Worm (Caenorhabditis elegans) whole organism, L4 larva: ENCODE data around the gene ZC21.10.

ENCODE experiments used
- D1046.2 ChIP-seq: fragments of 200-800 bp; sonication (Bioruptor generic); IDR thresholded peaks from 2 replicates; pipeline ENCODE4 v1.3.6; 2022; ENCODE audit warnings: missing genetic modification characterization, missing compliant biosample characterization
- F44E2.7 ChIP-seq: fragments of 200-800 bp; sonication (Bioruptor generic); IDR thresholded peaks from 2 replicates; pipeline ENCODE4 v2.1.2; 2022; ENCODE audit warnings: missing genetic modification characterization, missing compliant biosample characterization
- T26A8.4 ChIP-seq: fragments of 200-800 bp; sonication (Bioruptor generic); IDR thresholded peaks from 2 replicates; pipeline ENCODE4 v1.3.6; 2022; ENCODE audit warnings: missing genetic modification characterization, missing compliant biosample characterization
- ZK337.2 ChIP-seq: fragments of 200-800 bp; sonication (Bioruptor generic); IDR thresholded peaks from 2 replicates; pipeline ENCODE4 v1.3.6; 2022; ENCODE audit warnings: missing genetic modification reagents, missing genetic modification characterization, missing compliant biosample characterization
- ZK546.5 ChIP-seq, 2 experiments: sonication (generic microtip); optimal IDR thresholded peaks; 2 replicates each; lab custom pipeline; 2017; ENCODE audit warnings: missing biosample characterization in 2 of 2, missing genetic modification characterization in 2 of 2
- aha-1 ChIP-seq: fragments of 150-350 bp; peaks from one replicate; lab custom pipeline; 2014; ENCODE audit warnings: missing biosample characterization, missing genetic modification characterization
- ama-1 ChIP-seq: fragments of 150-350 bp; optimal IDR thresholded peaks from 2 replicates; lab custom pipeline; 2014; ENCODE audit warnings: inconsistent platforms, mixed read lengths
- arid-1 ChIP-seq: fragments of 200-800 bp; sonication (Bioruptor generic); conservative IDR thresholded peaks from 2 replicates; pipeline ENCODE4 v1.3.6; 2022; ENCODE audit warnings: missing genetic modification reagents, missing genetic modification characterization, missing compliant biosample characterization
- ceh-28 ChIP-seq: fragments of 150-350 bp; optimal IDR thresholded peaks from 2 replicates; lab custom pipeline; 2014; ENCODE audit warnings: missing biosample characterization, missing genetic modification reagents, missing genetic modification characterization
- daf-12 ChIP-seq: fragments of 150-350 bp; optimal IDR thresholded peaks from 2 replicates; lab custom pipeline; 2014; ENCODE audit warnings: missing biosample characterization, missing genetic modification reagents, missing genetic modification characterization
- daf-16 ChIP-seq, 3 experiments: sonication (generic microtip); optimal IDR thresholded peaks; 2 replicates each; lab custom pipeline; 2016 to 2017; ENCODE audit warnings: missing genetic modification characterization in 3 of 3, missing genetic modification reagents in 3 of 3, mild to moderate bottlenecking in 2 of 3, missing compliant biosample characterization in 2 of 3, missing biosample characterization in 1 of 3, moderate library complexity in 1 of 3
- daf-19 ChIP-seq: fragments of 200-800 bp; sonication (Bioruptor generic); conservative IDR thresholded peaks from 2 replicates; pipeline ENCODE4 v1.3.6; 2022; ENCODE audit warnings: missing genetic modification characterization, missing compliant biosample characterization
- dmd-9 ChIP-seq: fragments of 200-800 bp; sonication (Bioruptor generic); IDR thresholded peaks from 2 replicates; pipeline ENCODE4 v1.3.6; 2022; ENCODE audit warnings: missing genetic modification reagents, missing genetic modification characterization, missing compliant biosample characterization
- dpl-1 ChIP-seq: fragments of 150-350 bp; optimal IDR thresholded peaks from 2 replicates; lab custom pipeline; 2014; ENCODE audit warnings: missing biosample characterization, missing genetic modification reagents, missing genetic modification characterization
- duxl-1 ChIP-seq: sonication (generic microtip); optimal IDR thresholded peaks from 2 replicates; lab custom pipeline; 2016; ENCODE audit warnings: mild to moderate bottlenecking, missing genetic modification characterization, moderate library complexity, missing compliant biosample characterization; ENCODE audit not compliant: poor library complexity
- hif-1 ChIP-seq, 2 experiments: sonication (generic microtip); optimal IDR thresholded peaks; 2 replicates each; lab custom pipeline; 2016 to 2017; ENCODE audit warnings: missing compliant biosample characterization in 2 of 2, missing genetic modification characterization in 2 of 2, missing genetic modification reagents in 2 of 2, missing genotype in 2 of 2, mild to moderate bottlenecking in 1 of 2
- hlh-11 ChIP-seq: fragments of 200-800 bp; sonication (Bioruptor generic); optimal IDR thresholded peaks from 2 replicates; lab custom pipeline; 2018; ENCODE audit warnings: mild to moderate bottlenecking, missing genetic modification characterization, missing compliant biosample characterization
- jun-1 ChIP-seq: fragments of 150-350 bp; optimal IDR thresholded peaks from 2 replicates; lab custom pipeline; 2014; ENCODE audit warnings: missing biosample characterization, missing genetic modification reagents, missing genetic modification characterization
- lin-13 ChIP-seq: fragments of 150-350 bp; optimal IDR thresholded peaks from 2 replicates; lab custom pipeline; 2014; ENCODE audit warnings: missing biosample characterization, missing genetic modification reagents, missing genetic modification characterization
- mdl-1 ChIP-seq, 2 experiments: fragments of 150-350 bp in 1 of 2; sonication (generic microtip) in 1 of 2; optimal IDR thresholded peaks; 2 replicates each; lab custom pipeline; 2014 to 2017; ENCODE audit warnings: missing biosample characterization in 2 of 2, missing genetic modification characterization in 2 of 2
- mdt-29 ChIP-seq: fragments of 200-800 bp; sonication (Bioruptor generic); IDR thresholded peaks from 2 replicates; pipeline ENCODE4 v1.3.6; 2022; ENCODE audit warnings: missing genetic modification reagents, missing genetic modification characterization, missing compliant biosample characterization
- mep-1 ChIP-seq: fragments of 150-350 bp; sonication (generic microtip); optimal IDR thresholded peaks from 3 replicates; lab custom pipeline; 2014; ENCODE audit warnings: missing biosample characterization, missing genetic modification characterization
- mes-2 ChIP-seq: sonication (generic microtip); optimal IDR thresholded peaks from 2 replicates; lab custom pipeline; 2016; ENCODE audit warnings: missing genotype, mild to moderate bottlenecking, missing genetic modification characterization, missing compliant biosample characterization; ENCODE audit not compliant: poor library complexity, severe bottlenecking
- mxl-3 ChIP-seq: fragments of 200-800 bp; sonication (Bioruptor generic); optimal IDR thresholded peaks from 2 replicates; lab custom pipeline; 2018; ENCODE audit warnings: mild to moderate bottlenecking, missing genetic modification characterization, missing compliant biosample characterization
- nhr-10 ChIP-seq: fragments of 150-350 bp; optimal IDR thresholded peaks from 2 replicates; lab custom pipeline; 2014; ENCODE audit warnings: missing biosample characterization, missing genetic modification characterization
- nhr-28 ChIP-seq: fragments of 150-350 bp; optimal IDR thresholded peaks from 2 replicates; lab custom pipeline; 2014; ENCODE audit warnings: missing biosample characterization, missing genetic modification characterization
- nhr-41 ChIP-seq: fragments of 200-800 bp; sonication (Bioruptor generic); IDR thresholded peaks from 2 replicates; pipeline ENCODE4 v1.3.6; 2022; ENCODE audit warnings: missing genetic modification reagents, missing genetic modification characterization, missing compliant biosample characterization
- nhr-48 ChIP-seq: sonication (generic microtip); optimal IDR thresholded peaks from 2 replicates; lab custom pipeline; 2016; ENCODE audit warnings: mild to moderate bottlenecking, missing genetic modification characterization, missing compliant biosample characterization
- nhr-76 ChIP-seq: fragments of 150-350 bp; optimal IDR thresholded peaks from 2 replicates; lab custom pipeline; 2014; ENCODE audit warnings: missing biosample characterization, missing genetic modification characterization
- rbr-2 ChIP-seq: sonication (generic microtip); optimal IDR thresholded peaks from 2 replicates; lab custom pipeline; 2016; ENCODE audit warnings: missing genotype, missing genetic modification characterization, missing compliant biosample characterization
- set-16 ChIP-seq: fragments of 200-800 bp; sonication (Bioruptor generic); IDR thresholded peaks from 2 replicates; pipeline ENCODE4 v1.3.6; 2022; ENCODE audit warnings: missing genetic modification reagents, missing genetic modification characterization, missing compliant biosample characterization
- snpc-4 ChIP-seq: fragments of 150-350 bp; optimal IDR thresholded peaks from 2 replicates; lab custom pipeline; 2014; ENCODE audit warnings: missing biosample characterization, missing genetic modification characterization
- unc-62 ChIP-seq, 3 experiments: fragments of 150-350 bp in 1 of 3; sonication (generic microtip); optimal IDR thresholded peaks in 2 of 3; peaks in 1 of 3; 1 replicate in 1 of 3; 2 replicates in 2 of 3; lab custom pipeline; 2014 to 2017; ENCODE audit warnings: missing biosample characterization in 3 of 3, missing genetic modification characterization in 3 of 3, missing genetic modification reagents in 3 of 3, missing genotype in 1 of 3
- vab-7 ChIP-seq: fragments of 200-800 bp; sonication (Bioruptor generic); IDR thresholded peaks from 2 replicates; pipeline ENCODE4 v1.3.6; 2022; ENCODE audit warnings: missing genetic modification reagents, missing genetic modification characterization, missing compliant biosample characterization
- ztf-7 ChIP-seq: fragments of 150-350 bp; optimal IDR thresholded peaks from 2 replicates; lab custom pipeline; 2014; ENCODE audit warnings: missing biosample characterization, missing genetic modification characterization

The ZC21.10 gene

DNA sequence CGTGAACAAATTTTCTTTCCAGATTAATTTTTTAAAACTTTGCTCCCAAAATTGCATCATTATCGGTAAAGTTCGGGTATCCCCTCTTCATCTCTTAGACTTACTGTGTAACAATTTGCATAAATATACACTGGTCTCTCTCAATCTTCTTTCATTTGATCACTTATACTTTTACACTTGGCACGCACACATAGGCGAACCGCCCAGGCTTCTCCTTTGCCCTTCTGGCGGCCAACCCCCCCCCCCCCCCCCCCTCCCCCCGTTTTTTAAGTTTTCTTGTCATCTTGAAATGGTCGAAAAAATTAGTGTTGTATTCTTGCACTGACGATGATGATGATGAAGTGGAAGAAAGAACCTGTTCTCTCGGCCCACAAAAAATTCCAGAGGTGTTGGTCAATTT is 40.4 kb downstream of the ZC21.10 start:
- no peak for TF ChIP-seq mxl-3 (GFP tag; lab: Kevin White, UChicago)
- no peak for TF ChIP-seq rbr-2 (tag; lab: Kevin White, UChicago)
- no peak for TF ChIP-seq jun-1 (tag; lab: Kevin White, UChicago)
- TF ChIP-seq set-16 (GFP tag; lab: Robert Waterston, UW) = peak; percentile 83; the same call in 1 of the 2 replicates

DNA sequence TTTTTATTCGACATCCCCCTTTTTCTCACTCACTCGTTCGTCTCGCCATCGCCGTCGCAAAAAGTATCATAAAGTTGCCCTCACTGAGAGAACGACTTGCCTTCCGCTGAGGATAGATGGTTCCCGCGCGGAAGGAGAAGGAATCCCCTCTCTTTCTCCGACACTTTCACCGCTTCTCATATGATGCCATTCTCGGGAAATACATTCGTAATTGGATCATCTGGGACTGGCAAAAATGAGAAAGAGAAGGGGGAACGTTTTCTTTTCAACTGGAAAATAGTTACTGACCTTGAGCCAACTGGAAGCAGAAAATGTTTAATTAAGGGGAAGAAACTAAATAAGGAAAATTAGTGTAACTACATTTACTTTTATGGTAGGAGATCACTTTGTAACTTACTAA is 42.0 kb downstream of the ZC21.10 start:
- no peak for TF ChIP-seq mep-1 (tag; lab: Kevin White, UChicago)
- 0 out of 2 replicates have a peak, but pooled peaks have one; percentile 18 for TF ChIP-seq ZK337.2 (GFP tag; lab: Robert Waterston, UW)
- peak; percentile 13 for TF ChIP-seq hlh-11 (tag; lab: Kevin White, UChicago)
- TF ChIP-seq, all 104 proteins: peak for 2

ce11 chrIII:8573301-8573700 is 43.4 kb downstream of the ZC21.10 start:
- peak in 1 of 2 experiments; percentile 90 for TF ChIP-seq unc-62 (GFP tag; optimal IDR thresholded peaks at IDR 0.05 in 1 of 2; lab: Kevin White, UChicago)
- no peak for TF ChIP-seq unc-62 (tag; optimal IDR thresholded peaks at IDR 0.05; lab: Kevin White, UChicago)
- no peak for TF ChIP-seq mes-2 (tag; lab: Kevin White, UChicago)
- TF ChIP-seq mdl-1 (tag; optimal IDR thresholded peaks at IDR 0.05; lab: Kevin White, UChicago) = no peak
- no peak for TF ChIP-seq ZK546.5 (tag; optimal IDR thresholded peaks at IDR 0.05; lab: Kevin White, UChicago)

DNA sequence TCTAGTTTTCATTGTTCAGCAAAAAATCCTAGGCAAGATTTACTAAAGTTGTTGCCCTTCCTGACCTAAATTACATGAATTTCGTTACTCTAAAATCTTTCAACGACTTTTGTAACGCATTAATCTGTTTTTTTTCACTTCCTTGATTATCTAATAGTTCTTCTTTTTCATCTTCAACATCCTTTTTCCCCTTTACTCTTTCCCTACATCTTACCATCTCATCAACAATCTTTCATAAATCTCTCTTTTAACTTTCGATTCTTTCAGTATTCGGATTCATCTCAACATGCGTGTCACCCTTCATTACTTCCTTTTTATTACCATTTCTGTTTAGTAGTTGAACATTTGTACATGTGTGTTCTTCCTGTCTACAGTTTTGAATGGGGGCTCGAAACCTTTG is 44.0 kb downstream of the ZC21.10 start:
- TF ChIP-seq nhr-76 (tag; lab: Kevin White, UChicago) (no peak), nhr-10 (tag; lab: Kevin White, UChicago) (no peak), jun-1 (tag; lab: Kevin White, UChicago) (no peak), nhr-41 (GFP tag; lab: Robert Waterston, UW) (no peak), dpl-1 (GFP tag; lab: Kevin White, UChicago) (no peak), F44E2.7 (GFP tag; lab: Robert Waterston, UW) (no peak), ztf-7 (tag; lab: Kevin White, UChicago) (no peak), snpc-4 (no peak), ceh-28 (tag; lab: Kevin White, UChicago) (no peak), D1046.2 (GFP tag; lab: Robert Waterston, UW) (no peak), lin-13 (GFP tag; lab: Kevin White, UChicago) (no peak), T26A8.4 (GFP tag; lab: Robert Waterston, UW) (no peak), mdt-29 (no peak), ama-1 (no peak), hif-1 (tag; optimal IDR thresholded peaks at IDR 0.05; lab: Kevin White, UChicago) (no peak), vab-7 (GFP tag; lab: Robert Waterston, UW) (no peak)

DNA sequence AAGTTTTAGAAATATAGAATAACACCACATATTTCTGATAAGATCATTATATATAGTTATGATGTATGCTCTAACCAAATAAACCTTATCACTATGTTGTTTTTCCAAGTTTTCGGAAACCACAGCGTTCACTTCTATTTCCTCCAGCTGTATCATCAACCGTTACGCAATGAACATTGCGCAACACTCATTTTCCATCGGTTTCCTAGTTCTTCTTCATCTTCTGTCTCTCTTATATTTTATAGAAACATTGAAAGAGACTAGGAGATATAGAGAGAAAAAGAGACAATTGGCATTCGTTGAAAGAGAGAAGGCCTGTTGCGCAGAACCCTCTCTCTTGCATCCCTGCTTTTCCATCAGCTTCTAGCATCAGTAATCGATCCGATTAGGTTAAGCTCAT is 44.4 kb downstream of the ZC21.10 start:
- TF ChIP-seq nhr-28 (peak; percentile 18), aha-1 (tag; lab: Kevin White, UChicago) (peak; percentile 84), duxl-1 (tag; lab: Kevin White, UChicago) (no peak)
- TF ChIP-seq, all 104 proteins: peak for 2

ce11 chrIII:8575359-8576101 is 45.7 kb downstream of the ZC21.10 start:
- TF ChIP-seq nhr-28 = peak; percentile 15
- TF ChIP-seq unc-62 (GFP tag; optimal IDR thresholded peaks at IDR 0.05 in 1 of 2; lab: Kevin White, UChicago) = peak in 1 of 2 experiments; percentile 72
- no peak for TF ChIP-seq unc-62 (tag; optimal IDR thresholded peaks at IDR 0.05; lab: Kevin White, UChicago)
- no peak for TF ChIP-seq daf-16 (GFP tag; optimal IDR thresholded peaks at IDR 0.05; lab: Kevin White, UChicago)
- TF ChIP-seq daf-16 (tag; optimal IDR thresholded peaks at IDR 0.05; lab: Kevin White, UChicago) = no peak
- TF ChIP-seq nhr-48 (tag; lab: Kevin White, UChicago) = no peak
- no peak for TF ChIP-seq daf-19
- no peak for TF ChIP-seq dmd-9 (GFP tag; lab: Robert Waterston, UW)
- no peak for TF ChIP-seq daf-12 (tag; lab: Kevin White, UChicago)
- peak; percentile 67 for TF ChIP-seq aha-1 (tag; lab: Kevin White, UChicago)
- no peak for TF ChIP-seq arid-1 (GFP tag; lab: Robert Waterston, UW)
